Worm (Caenorhabditis elegans): ENCODE measurements around the gene sms-5.

DNA sequence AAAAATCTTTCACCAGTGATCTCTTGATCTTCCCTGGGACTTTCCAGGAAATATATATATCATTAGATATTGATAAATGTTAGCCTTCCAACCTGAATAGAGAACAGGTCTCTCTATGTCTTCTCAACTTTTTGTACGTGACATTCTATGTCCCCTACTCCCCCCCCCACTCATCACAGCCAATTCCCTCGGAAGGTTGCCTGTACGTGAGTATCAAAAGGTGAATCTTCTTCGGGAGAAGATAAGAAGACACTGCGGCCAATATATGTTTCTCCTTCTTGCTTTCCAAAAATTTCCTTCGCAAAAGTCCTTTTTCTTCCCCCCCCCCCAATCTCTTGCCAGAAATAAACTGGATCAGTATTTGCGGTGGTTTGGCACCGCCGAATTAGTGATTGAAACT, 47.2 kb downstream of the sms-5 start:
- TF ChIP-seq nhr-76 (tag; optimal IDR thresholded peaks at IDR 0.05) = no peak
- no peak for TF ChIP-seq lsy-2 (tag; optimal IDR thresholded peaks at IDR 0.05)
- no peak for TF ChIP-seq zip-8 (tag; optimal IDR thresholded peaks at IDR 0.05)
- no peak for TF ChIP-seq snpc-4 (tag; optimal IDR thresholded peaks at IDR 0.05)
- no peak for TF ChIP-seq ztf-11 (tag; optimal IDR thresholded peaks at IDR 0.05)
- no peak for TF ChIP-seq nhr-12 (tag; optimal IDR thresholded peaks at IDR 0.05)
- TF ChIP-seq unc-62 (GFP tag; optimal IDR thresholded peaks at IDR 0.05) = no peak

Measured in whole organism, mixed stage, embryonic.